Worm (Caenorhabditis elegans): ENCODE data around the gene chc-1.

DNA sequence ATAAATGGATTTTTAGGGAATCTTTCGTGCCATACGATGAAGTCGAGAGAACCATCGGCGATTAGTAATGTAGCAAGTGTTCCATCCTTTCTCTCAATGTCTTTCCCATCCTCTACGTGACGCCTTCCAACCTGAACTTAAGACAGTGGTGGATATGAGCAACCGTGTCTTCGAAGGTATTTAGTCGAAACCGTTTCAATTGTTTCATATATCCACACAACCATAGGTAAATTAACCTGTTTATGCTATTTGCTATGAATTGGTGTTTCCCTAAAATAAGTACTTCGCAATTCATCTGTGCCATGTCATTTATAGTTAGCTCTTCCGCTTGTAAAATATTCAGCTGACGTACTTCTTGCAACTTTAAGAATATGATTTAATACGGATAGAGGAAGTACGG, 7.7 kb upstream of the chc-1 start:
- peak in 1 of 2 experiments; percentile 77 for TF ChIP-seq unc-62 (GFP tag; optimal IDR thresholded peaks at IDR 0.05 in 1 of 2)
- TF ChIP-seq unc-62 (tag; optimal IDR thresholded peaks at IDR 0.05): no peak
- TF ChIP-seq ceh-62 (tag; optimal IDR thresholded peaks at IDR 0.05): no peak
- TF ChIP-seq aly-2 (tag; optimal IDR thresholded peaks at IDR 0.05): no peak
- no peak for TF ChIP-seq lin-15B (tag; optimal IDR thresholded peaks at IDR 0.05)
- no peak for TF ChIP-seq ZK546.5 (tag; optimal IDR thresholded peaks at IDR 0.05)
- TF ChIP-seq unc-130 (GFP tag; optimal IDR thresholded peaks at IDR 0.05): no peak
- TF ChIP-seq snpc-4 (tag; optimal IDR thresholded peaks at IDR 0.05): no peak
- TF ChIP-seq skn-1 (tag; optimal IDR thresholded peaks at IDR 0.05): no peak
- TF ChIP-seq nhr-10 (tag; optimal IDR thresholded peaks at IDR 0.05): no peak
- no peak for TF ChIP-seq lim-7 (GFP tag; IDR thresholded peaks at IDR 0.05)
- no peak for TF ChIP-seq nhr-28 (tag; optimal IDR thresholded peaks at IDR 0.05)
- TF ChIP-seq nhr-77 (tag; optimal IDR thresholded peaks at IDR 0.05): no peak
